Fruit fly (Drosophila melanogaster) ovary, adult (tissue): ENCODE measurements around the gene CG15646.

Experiments used
- CG17801 ChIP-seq: fragments of 200-800 bp; optimal IDR thresholded peaks from 2 replicates; lab custom pipeline; 2019; ENCODE audit warnings: missing biosample characterization, mild to moderate bottlenecking, missing genetic modification characterization, moderate library complexity; ENCODE audit not compliant: partially characterized antibody

Gene CG15646

DNA sequence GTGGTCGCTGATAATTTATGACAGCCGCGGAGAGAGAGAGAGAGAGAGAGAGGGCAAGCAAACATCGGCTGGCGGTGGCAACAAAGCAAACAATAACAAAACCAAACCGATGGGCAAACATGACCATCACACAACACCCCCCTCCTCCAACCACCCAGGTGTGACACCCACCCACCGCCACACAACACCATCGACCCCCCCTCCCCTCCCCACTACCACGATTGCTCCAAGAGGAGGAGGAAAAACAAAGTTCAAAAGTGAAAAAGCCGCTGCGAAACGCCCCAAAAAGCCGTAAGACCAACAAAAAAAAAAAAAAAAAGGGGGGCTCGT lies 51.2 kb downstream of the CG15646 start:
- TF ChIP-seq CG17801 (GFP tag; lab: Kevin White, UChicago): no peak

DNA sequence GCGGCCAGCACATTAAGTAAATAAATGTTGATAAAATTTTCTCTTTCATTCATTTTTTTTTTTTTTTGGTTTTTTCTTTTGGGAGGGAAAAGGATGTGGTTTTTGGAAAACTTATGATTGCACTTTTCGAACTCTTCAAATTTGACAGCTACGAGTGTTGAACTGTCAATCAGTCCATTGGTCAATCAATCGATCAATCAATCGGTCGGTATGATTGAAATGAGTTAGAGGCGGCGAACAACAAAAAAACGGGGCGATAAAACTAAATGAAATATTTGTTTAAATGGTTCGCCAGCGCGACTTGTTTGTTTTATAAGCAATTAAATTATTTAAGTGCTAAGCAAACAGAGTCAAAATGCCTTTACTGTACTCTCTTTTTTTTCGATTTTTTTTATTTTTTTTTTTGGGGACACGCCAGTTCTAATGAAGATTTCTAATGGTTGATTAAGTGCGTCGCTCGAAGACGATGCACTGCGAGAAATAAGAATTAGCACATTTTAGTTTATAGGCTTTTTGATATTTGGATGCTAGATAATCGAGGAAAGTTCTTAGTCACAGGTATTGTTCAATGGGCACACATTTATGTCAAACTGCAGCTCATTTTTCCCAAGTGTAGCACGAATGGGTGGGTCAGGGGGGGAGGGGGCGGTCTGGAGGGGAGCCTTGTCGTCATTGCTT lies 51.7 kb downstream of the CG15646 start:
- no peak for TF ChIP-seq CG17801 (GFP tag; lab: Kevin White, UChicago)

DNA sequence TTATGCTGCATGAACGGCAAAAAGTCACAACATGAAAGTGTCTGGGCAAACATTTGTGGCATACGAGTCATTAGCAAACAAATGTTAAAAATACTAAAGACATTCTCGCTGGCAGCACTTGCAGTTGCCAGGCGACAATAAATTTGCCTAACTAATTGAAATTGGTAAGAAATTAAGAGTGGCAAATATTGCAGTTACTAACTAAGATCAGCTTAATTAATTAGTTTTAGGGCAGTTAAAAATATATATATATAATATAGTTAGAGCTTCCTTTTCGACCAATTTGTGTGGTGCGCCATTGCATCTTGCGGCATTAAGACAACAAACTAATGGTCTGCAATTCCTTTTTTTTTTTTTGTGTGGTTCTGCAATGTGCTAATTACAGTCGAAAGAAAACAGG lies 52.9 kb downstream of the CG15646 start:
- TF ChIP-seq CG17801 (GFP tag; lab: Kevin White, UChicago): no peak
